Worm (Caenorhabditis elegans) whole organism, L4 larva: Measurements from ENCODE around the gene tax-6.

Experiments
- F10B5.3 ChIP-seq: sonication (generic microtip); optimal IDR thresholded peaks from 2 replicates; lab custom pipeline; 2016; ENCODE audit warnings: mild to moderate bottlenecking, missing genetic modification characterization, missing compliant biosample characterization
- F26F4.8 ChIP-seq: fragments of 200-800 bp; sonication (Bioruptor generic); conservative IDR thresholded peaks from 2 replicates; pipeline ENCODE4 v1.3.6; 2022; ENCODE audit warnings: missing genetic modification characterization, missing compliant biosample characterization
- F37D6.2 ChIP-seq: sonication (generic microtip); optimal IDR thresholded peaks from 2 replicates; lab custom pipeline; 2016; ENCODE audit warnings: mild to moderate bottlenecking, missing genetic modification characterization, missing compliant biosample characterization
- F44E2.7 ChIP-seq: fragments of 200-800 bp; sonication (Bioruptor generic); IDR thresholded peaks from 2 replicates; pipeline ENCODE4 v2.1.2; 2022; ENCODE audit warnings: missing genetic modification characterization, missing compliant biosample characterization
- Y48G9A.11 ChIP-seq: fragments of 200-800 bp; sonication (Bioruptor generic); IDR thresholded peaks from 2 replicates; pipeline ENCODE4 v1.3.6; 2022; ENCODE audit warnings: missing genetic modification reagents, missing genetic modification characterization, missing compliant biosample characterization
- ZK546.5 ChIP-seq, 2 experiments: sonication (generic microtip); optimal IDR thresholded peaks; 2 replicates each; lab custom pipeline; 2017; ENCODE audit warnings: missing biosample characterization in 2 of 2, missing genetic modification characterization in 2 of 2
- aha-1 ChIP-seq: fragments of 150-350 bp; peaks from one replicate; lab custom pipeline; 2014; ENCODE audit warnings: missing biosample characterization, missing genetic modification characterization
- ceh-20 ChIP-seq: fragments of 200-800 bp; sonication (Bioruptor generic); IDR thresholded peaks from 2 replicates; pipeline ENCODE4 v1.3.6; 2022; ENCODE audit warnings: missing genetic modification reagents, missing genetic modification characterization, missing compliant biosample characterization
- ceh-28 ChIP-seq: fragments of 150-350 bp; optimal IDR thresholded peaks from 2 replicates; lab custom pipeline; 2014; ENCODE audit warnings: missing biosample characterization, missing genetic modification reagents, missing genetic modification characterization
- ceh-62 ChIP-seq: sonication (generic microtip); optimal IDR thresholded peaks from 2 replicates; lab custom pipeline; 2017; ENCODE audit warnings: missing biosample characterization, missing genetic modification characterization
- egl-27 ChIP-seq: sonication (generic microtip); optimal IDR thresholded peaks from 3 replicates; lab custom pipeline; 2017; ENCODE audit warnings: missing biosample characterization, missing genetic modification reagents, missing genetic modification characterization
- fkh-10 ChIP-seq: fragments of 150-350 bp; optimal IDR thresholded peaks from 2 replicates; lab custom pipeline; 2014; ENCODE audit warnings: missing biosample characterization, missing genetic modification reagents, missing genetic modification characterization
- madf-5 ChIP-seq, 2 experiments: fragments of 200-800 bp; sonication (Bioruptor generic); IDR thresholded peaks; 2 replicates each; pipeline ENCODE4 v1.3.6; 2022; ENCODE audit warnings: missing compliant biosample characterization in 2 of 2, missing genetic modification characterization in 2 of 2
- madf-9 ChIP-seq: fragments of 200-800 bp; sonication (Bioruptor generic); conservative IDR thresholded peaks from 2 replicates; pipeline ENCODE4 v1.3.6; 2022; ENCODE audit warnings: missing genetic modification reagents, missing genetic modification characterization, missing compliant biosample characterization
- mdt-29 ChIP-seq: fragments of 200-800 bp; sonication (Bioruptor generic); IDR thresholded peaks from 2 replicates; pipeline ENCODE4 v1.3.6; 2022; ENCODE audit warnings: missing genetic modification reagents, missing genetic modification characterization, missing compliant biosample characterization
- mep-1 ChIP-seq: fragments of 150-350 bp; sonication (generic microtip); optimal IDR thresholded peaks from 3 replicates; lab custom pipeline; 2014; ENCODE audit warnings: missing biosample characterization, missing genetic modification characterization
- mes-2 ChIP-seq: sonication (generic microtip); optimal IDR thresholded peaks from 2 replicates; lab custom pipeline; 2016; ENCODE audit warnings: missing genotype, mild to moderate bottlenecking, missing genetic modification characterization, missing compliant biosample characterization; ENCODE audit not compliant: poor library complexity, severe bottlenecking
- nhr-10 ChIP-seq: fragments of 150-350 bp; optimal IDR thresholded peaks from 2 replicates; lab custom pipeline; 2014; ENCODE audit warnings: missing biosample characterization, missing genetic modification characterization
- nhr-102 ChIP-seq: sonication (generic microtip); optimal IDR thresholded peaks from 2 replicates; lab custom pipeline; 2016; ENCODE audit warnings: mild to moderate bottlenecking, missing genetic modification characterization, moderate library complexity, missing compliant biosample characterization
- nhr-28 ChIP-seq: fragments of 150-350 bp; optimal IDR thresholded peaks from 2 replicates; lab custom pipeline; 2014; ENCODE audit warnings: missing biosample characterization, missing genetic modification characterization
- nhr-6 ChIP-seq: fragments of 150-350 bp; optimal IDR thresholded peaks from 2 replicates; lab custom pipeline; 2014; ENCODE audit warnings: missing biosample characterization, missing genetic modification characterization
- pha-4 ChIP-seq, 2 experiments: fragments of 150-350 bp in 1 of 2; fragments of 200-800 bp in 1 of 2; sonication (Bioruptor generic) in 1 of 2; IDR thresholded peaks in 1 of 2; optimal IDR thresholded peaks in 1 of 2; 2 replicates each; pipeline versions ENCODE4 v1.3.6 to Lab custom; 2014 to 2022; ENCODE audit warnings: missing genetic modification characterization in 2 of 2, missing genetic modification reagents in 2 of 2, missing biosample characterization in 1 of 2, missing compliant biosample characterization in 1 of 2
- sdz-12 ChIP-seq: fragments of 200-800 bp; sonication (Bioruptor generic); optimal IDR thresholded peaks from 2 replicates; lab custom pipeline; 2018; ENCODE audit warnings: mild to moderate bottlenecking, missing genetic modification characterization, missing compliant biosample characterization
- skn-1 ChIP-seq: fragments of 150-350 bp; optimal IDR thresholded peaks from 2 replicates; lab custom pipeline; 2014; ENCODE audit warnings: missing biosample characterization, missing genetic modification characterization
- tag-97 ChIP-seq: fragments of 200-800 bp; sonication (Bioruptor generic); IDR thresholded peaks from 2 replicates; pipeline ENCODE4 v1.3.6; 2022; ENCODE audit warnings: missing genetic modification characterization, missing compliant biosample characterization
- tra-1 ChIP-seq: fragments of 200-800 bp; sonication (Bioruptor generic); IDR thresholded peaks from 2 replicates; pipeline ENCODE4 v1.3.6; 2022; ENCODE audit warnings: missing genetic modification reagents, missing genetic modification characterization, missing compliant biosample characterization
- unc-130 ChIP-seq: sonication (generic microtip); optimal IDR thresholded peaks from 2 replicates; lab custom pipeline; 2016; ENCODE audit warnings: missing genetic modification reagents, missing genetic modification characterization, missing compliant biosample characterization
- zip-2 ChIP-seq: fragments of 150-350 bp; optimal IDR thresholded peaks from 2 replicates; lab custom pipeline; 2014; ENCODE audit warnings: missing biosample characterization, missing genetic modification characterization
- ztf-7 ChIP-seq: fragments of 150-350 bp; optimal IDR thresholded peaks from 2 replicates; lab custom pipeline; 2014; ENCODE audit warnings: missing biosample characterization, missing genetic modification characterization

The tax-6 gene

DNA sequence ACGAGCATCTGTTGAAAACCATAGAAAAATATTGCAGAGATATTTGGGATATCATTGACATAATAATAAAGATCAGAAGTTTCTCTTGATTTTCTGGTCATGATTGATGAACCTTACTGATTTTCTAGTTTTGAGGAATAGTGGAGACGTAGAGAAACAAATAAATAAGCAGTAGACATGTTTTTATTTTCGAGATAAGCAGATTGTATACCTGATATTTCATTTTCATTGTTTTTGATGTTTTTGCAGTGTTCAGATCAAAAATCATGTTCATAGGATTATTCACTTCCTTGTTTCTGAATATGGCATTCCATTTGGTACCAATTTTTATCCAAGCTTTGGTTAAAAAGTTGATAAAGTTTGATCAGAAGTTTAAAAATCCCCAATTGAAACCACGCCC, 37.2 kb upstream of the tax-6 start, which contains the start of gene T07G12.4:
Gene T07G12.4, minus strand, starts transcription at position 101 of the 400 bp plus-strand sequence.
- no peak for TF ChIP-seq zip-2 (tag; lab: Kevin White, UChicago)
- TF ChIP-seq aha-1 (tag; lab: Kevin White, UChicago), result peak; percentile 82

DNA sequence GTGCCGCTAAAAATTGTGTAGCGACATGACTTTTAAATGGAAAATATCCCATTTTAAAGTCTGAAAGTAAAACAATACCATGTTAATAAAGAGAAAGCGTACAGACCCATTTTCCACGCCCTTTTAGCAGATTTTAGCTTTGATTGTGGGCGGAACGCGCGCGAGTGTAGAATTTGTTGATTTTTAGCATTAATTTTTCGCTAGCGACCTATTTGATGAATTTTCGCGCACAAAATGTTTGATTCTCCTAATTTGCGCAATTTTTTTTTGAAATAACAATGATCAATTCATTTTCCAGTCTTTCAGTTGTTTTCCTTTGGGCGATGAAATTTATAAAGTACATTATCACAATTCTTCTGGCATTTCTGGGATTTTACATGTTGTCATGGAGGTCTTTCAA, 32.2 kb upstream of the tax-6 start, which contains the start of gene T07G12.3:
Gene T07G12.3, plus strand, starts transcription at position 301 of the 400 bp plus-strand sequence.
- TF ChIP-seq nhr-28 (tag; lab: Kevin White, UChicago) (no peak), madf-9 (GFP tag; lab: Robert Waterston, UW) (no peak), egl-27 (tag; lab: Kevin White, UChicago) (no peak), unc-130 (GFP tag; lab: Kevin White, UChicago) (no peak), mes-2 (tag; lab: Kevin White, UChicago) (no peak), pha-4 (GFP tag; IDR thresholded peaks at IDR 0.05; lab: Robert Waterston, UW) (no peak), pha-4 (tag; optimal IDR thresholded peaks at IDR 0.05; lab: Kevin White, UChicago) (no peak), F37D6.2 (tag; lab: Kevin White, UChicago) (no peak), ceh-20 (GFP tag; lab: Robert Waterston, UW) (no peak), mep-1 (tag; lab: Kevin White, UChicago) (no peak), sdz-12 (GFP tag; lab: Kevin White, UChicago) (no peak), madf-5 (GFP tag; IDR thresholded peaks at IDR 0.05; lab: Robert Waterston, UW) (no peak), mdt-29 (GFP tag; lab: Robert Waterston, UW) (no peak), nhr-102 (tag; lab: Kevin White, UChicago) (no peak), skn-1 (no peak), F10B5.3 (no peak), nhr-10 (tag; lab: Kevin White, UChicago) (no peak), ztf-7 (tag; lab: Kevin White, UChicago) (no peak), ceh-28 (tag; lab: Kevin White, UChicago) (no peak), fkh-10 (GFP tag; lab: Kevin White, UChicago) (no peak)
- TF ChIP-seq, all 104 proteins: peak for 0

ce11 chrIV:10530648-10531047, 29.2 kb upstream of the tax-6 start, which contains the start of gene T07G12.2:
TSS of gene T07G12.2 (plus strand) at chrIV:10530709.
- TF ChIP-seq aha-1 (tag; lab: Kevin White, UChicago) (peak; percentile 95), pha-4 (GFP tag; IDR thresholded peaks at IDR 0.05; lab: Robert Waterston, UW) (no peak), pha-4 (tag; optimal IDR thresholded peaks at IDR 0.05; lab: Kevin White, UChicago) (no peak)

DNA sequence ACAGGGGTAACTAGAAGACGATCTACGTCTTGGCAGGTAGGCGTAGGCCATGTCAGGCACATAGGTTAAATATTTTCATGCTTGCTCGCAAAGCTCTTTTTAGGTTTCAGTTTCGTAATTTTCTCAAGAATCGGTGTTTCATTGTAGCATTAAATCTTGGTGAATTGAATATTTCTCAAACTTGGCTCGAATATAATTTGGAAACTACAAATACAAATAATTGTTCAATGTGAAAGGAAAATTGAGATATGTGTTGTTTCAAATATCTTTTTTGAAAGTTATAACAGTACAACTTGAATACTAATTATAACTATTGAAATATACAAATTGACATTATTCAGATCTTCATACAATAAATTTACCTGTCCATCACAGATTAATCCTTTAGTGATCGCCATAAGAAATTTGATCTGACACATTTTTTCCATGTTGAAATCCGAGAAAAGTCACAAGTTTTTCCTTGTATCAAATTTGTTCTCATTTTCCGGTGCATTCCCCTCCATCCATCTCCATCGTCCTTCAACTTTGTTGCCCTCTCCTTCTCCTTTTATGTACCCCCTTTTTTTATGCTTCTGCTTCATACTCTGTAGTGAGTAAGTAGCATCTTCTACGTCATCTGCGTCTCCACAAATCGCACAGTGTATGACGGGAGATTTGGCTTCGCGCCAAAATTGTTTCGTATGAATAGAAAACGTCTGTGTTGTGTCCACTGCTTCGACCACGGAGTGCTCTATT, 22.9 kb upstream of the tax-6 start, which contains the start of gene C02F4.5:
Gene C02F4.5, minus strand, starts transcription at position 51 of the 735 bp plus-strand sequence.
- TF ChIP-seq ztf-7 (tag; lab: Kevin White, UChicago) (no peak), aha-1 (tag; lab: Kevin White, UChicago) (peak; percentile 57), fkh-10 (GFP tag; lab: Kevin White, UChicago) (peak; percentile 49), tag-97 (GFP tag; lab: Robert Waterston, UW) (no peak), Y48G9A.11 (GFP tag; lab: Robert Waterston, UW) (0 out of 2 replicates have a peak, but pooled peaks have one; percentile 20), tra-1 (no peak), F10B5.3 (no peak), nhr-6 (tag; lab: Kevin White, UChicago) (no peak)
- TF ChIP-seq, all 104 proteins: peak for 3

DNA sequence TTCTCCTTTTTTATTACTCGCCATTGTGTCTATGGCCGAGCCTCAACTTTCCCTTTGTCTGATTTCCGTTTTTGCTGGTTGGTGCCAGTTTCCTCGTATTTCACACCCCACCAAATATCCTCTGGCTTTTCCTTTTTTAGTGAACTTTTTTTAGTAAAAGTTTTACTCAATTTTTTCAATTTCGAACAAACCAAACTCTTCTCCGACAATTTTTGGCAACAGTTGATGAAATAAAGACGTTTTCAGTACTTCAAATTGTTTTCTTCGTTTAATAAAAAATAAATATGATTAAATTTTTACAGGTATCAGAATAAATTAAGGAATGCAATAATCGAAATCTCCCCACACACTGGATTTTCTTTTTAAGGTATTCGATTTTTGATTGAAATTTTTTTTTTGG, 19.7 kb upstream of the tax-6 start, which contains the start of gene cal-4:
Gene cal-4, plus strand, starts transcription at position 301 of the 400 bp plus-strand sequence.
- TF ChIP-seq aha-1 (tag; lab: Kevin White, UChicago) (peak; percentile 57), F44E2.7 (GFP tag; lab: Robert Waterston, UW) (no peak)
- TF ChIP-seq, all 104 proteins: peak for 1

ce11 chrIV:10518652-10519051, 17.3 kb upstream of the tax-6 start:
- TF ChIP-seq ZK546.5 (tag; optimal IDR thresholded peaks at IDR 0.05; lab: Kevin White, UChicago) (no peak), F26F4.8 (GFP tag; lab: Robert Waterston, UW) (no peak), ceh-62 (tag; lab: Kevin White, UChicago) (no peak)
- TF ChIP-seq, all 104 proteins: peak for 0
